Worm (Caenorhabditis elegans): ENCODE data around the gene ttr-46.

ttr-46 gene

ce11 chrV:9937435-9937834, 13.6 kb upstream of the ttr-46 start, which contains the start of gene srj-33:
Gene srj-33 (minus strand): TSS chrV:9937535.
- TF ChIP-seq lsy-2 (tag; optimal IDR thresholded peaks at IDR 0.05) = no peak
- no peak for TF ChIP-seq mab-5 (tag; optimal IDR thresholded peaks at IDR 0.05)
- no peak for TF ChIP-seq tbx-8 (GFP tag; optimal IDR thresholded peaks at IDR 0.05)
- no peak for TF ChIP-seq cnd-1 (tag; optimal IDR thresholded peaks at IDR 0.05)
- TF ChIP-seq mep-1 (tag; optimal IDR thresholded peaks at IDR 0.05) = no peak
- TF ChIP-seq flh-1 (GFP tag; optimal IDR thresholded peaks at IDR 0.05) = no peak
- TF ChIP-seq nhr-28 (tag; optimal IDR thresholded peaks at IDR 0.05) = no peak
- no peak for TF ChIP-seq elt-3 (tag; optimal IDR thresholded peaks at IDR 0.05)

- TF ChIP-seq ztf-11 (tag; optimal IDR thresholded peaks at IDR 0.05) (no peak), nhr-237 (tag; optimal IDR thresholded peaks at IDR 0.05) (no peak), ceh-83 (GFP tag; optimal IDR thresholded peaks at IDR 0.05) (no peak), lin-32 (GFP tag; optimal IDR thresholded peaks at IDR 0.05) (no peak), hlh-1 (tag; optimal IDR thresholded peaks at IDR 0.05) (no peak), tbx-8 (GFP tag; optimal IDR thresholded peaks at IDR 0.05) (no peak), pha-4 (tag; optimal IDR thresholded peaks at IDR 0.05) (no peak), blmp-1 (tag; optimal IDR thresholded peaks at IDR 0.05) (no peak), lsy-2 (tag; optimal IDR thresholded peaks at IDR 0.05) (no peak), nhr-28 (tag; optimal IDR thresholded peaks at IDR 0.05) (no peak), bed-3 (GFP tag; optimal IDR thresholded peaks at IDR 0.05) (no peak), nhr-12 (tag; optimal IDR thresholded peaks at IDR 0.05) (no peak), unc-39 (tag; optimal IDR thresholded peaks at IDR 0.05) (no peak), elt-1 (tag; optimal IDR thresholded peaks at IDR 0.05; ENCODE audit: borderline replicate concordance, insufficient read depth) (no peak), drap-1 (GFP tag; optimal IDR thresholded peaks at IDR 0.05) (no peak)
Observed at ce11 chrV:9943039-9943438, 8.0 kb upstream of the ttr-46 start, which contains the start of gene fipr-12. Gene fipr-12 (plus strand): TSS chrV:9943339.

- TF ChIP-seq mab-5 (tag; optimal IDR thresholded peaks at IDR 0.05) = no peak
- TF ChIP-seq nhr-2 (tag; optimal IDR thresholded peaks at IDR 0.05) = no peak
- TF ChIP-seq ces-1 (GFP tag; optimal IDR thresholded peaks at IDR 0.05) = no peak
- TF ChIP-seq cnd-1 (tag; optimal IDR thresholded peaks at IDR 0.05) = no peak
- TF ChIP-seq unc-120 (tag; optimal IDR thresholded peaks at IDR 0.05; ENCODE audit: poor library complexity, severe bottlenecking) = no peak
- no peak for TF ChIP-seq M03D4.4 (tag; optimal IDR thresholded peaks at IDR 0.05)
- TF ChIP-seq blmp-1 (tag; optimal IDR thresholded peaks at IDR 0.05) = no peak
- no peak for TF ChIP-seq zip-8 (tag; optimal IDR thresholded peaks at IDR 0.05)
- TF ChIP-seq tbx-8 (GFP tag; optimal IDR thresholded peaks at IDR 0.05) = no peak
- no peak for TF ChIP-seq lin-32 (GFP tag; optimal IDR thresholded peaks at IDR 0.05)
- no peak for TF ChIP-seq pha-4 (tag; optimal IDR thresholded peaks at IDR 0.05)
- TF ChIP-seq ceh-83 (GFP tag; optimal IDR thresholded peaks at IDR 0.05) = no peak
- TF ChIP-seq nhr-237 (tag; optimal IDR thresholded peaks at IDR 0.05) = no peak
- no peak for TF ChIP-seq mep-1 (tag; optimal IDR thresholded peaks at IDR 0.05)
- no peak for TF ChIP-seq ham-2 (GFP tag; optimal IDR thresholded peaks at IDR 0.05)
- TF ChIP-seq sptf-1 (tag; optimal IDR thresholded peaks at IDR 0.05) = no peak
- TF ChIP-seq ceh-43 (GFP tag; optimal IDR thresholded peaks at IDR 0.05) = no peak
- no peak for TF ChIP-seq unc-62 (GFP tag; optimal IDR thresholded peaks at IDR 0.05)
Observed at ce11 chrV:9944093-9944492, 6.9 kb upstream of the ttr-46 start, which contains the start of gene sre-28. Gene sre-28 (plus strand): TSS chrV:9944393.

- no peak for TF ChIP-seq ceh-83 (GFP tag; optimal IDR thresholded peaks at IDR 0.05)
- TF ChIP-seq ceh-43 (GFP tag; optimal IDR thresholded peaks at IDR 0.05) = no peak
- TF ChIP-seq ces-1 (GFP tag; optimal IDR thresholded peaks at IDR 0.05) = no peak
- TF ChIP-seq ham-2 (GFP tag; optimal IDR thresholded peaks at IDR 0.05) = no peak
- no peak for TF ChIP-seq blmp-1 (tag; optimal IDR thresholded peaks at IDR 0.05)
- TF ChIP-seq nhr-28 (tag; optimal IDR thresholded peaks at IDR 0.05) = no peak
- TF ChIP-seq nhr-237 (tag; optimal IDR thresholded peaks at IDR 0.05) = no peak
- no peak for TF ChIP-seq elt-3 (tag; optimal IDR thresholded peaks at IDR 0.05)
- TF ChIP-seq nhr-12 (tag; optimal IDR thresholded peaks at IDR 0.05) = no peak
- no peak for TF ChIP-seq snpc-4 (tag; optimal IDR thresholded peaks at IDR 0.05)
- TF ChIP-seq lin-13 (tag; optimal IDR thresholded peaks at IDR 0.05) = no peak
- TF ChIP-seq nhr-76 (tag; optimal IDR thresholded peaks at IDR 0.05) = no peak
- no peak for TF ChIP-seq hlh-1 (tag; optimal IDR thresholded peaks at IDR 0.05)
- TF ChIP-seq lin-32 (GFP tag; optimal IDR thresholded peaks at IDR 0.05) = no peak
- no peak for TF ChIP-seq unc-62 (GFP tag; optimal IDR thresholded peaks at IDR 0.05)
- no peak for TF ChIP-seq tbx-8 (GFP tag; optimal IDR thresholded peaks at IDR 0.05)
- no peak for TF ChIP-seq ztf-11 (tag; optimal IDR thresholded peaks at IDR 0.05)
Observed at ce11 chrV:9948840-9949239, 2.2 kb upstream of the ttr-46 start, which contains the start of gene nlp-58. Gene nlp-58 (minus strand): TSS chrV:9948940.

All from whole organism, mixed stage, embryonic.